Fruit fly (Drosophila melanogaster) whole organism, embryonic: ENCODE results near the gene Nthl1.
A peak's percentile ranks its signal among the peaks of the same experiment; 100 is the strongest.

ENCODE experiments used
- ATbp ChIP-seq: fragments of 200-800 bp; sonication (Bioruptor generic); optimal IDR thresholded peaks from 2 replicates; lab custom pipeline; 2017; ENCODE audit warnings: missing biosample characterization, mild to moderate bottlenecking, missing genetic modification characterization, missing genetic modification reagents
- Atf6 ChIP-seq: fragments of 200-800 bp; sonication (Bioruptor generic); IDR thresholded peaks from 2 replicates; pipeline ENCODE4 v1.3.6; 2022; ENCODE audit warnings: missing biosample characterization, missing genetic modification characterization
- CG1233 ChIP-seq: fragments of 200-800 bp; sonication (Bioruptor generic); optimal IDR thresholded peaks from 4 replicates; lab custom pipeline; 2018; ENCODE audit warnings: missing biosample characterization, mild to moderate bottlenecking, missing genetic modification characterization
- CG15696 ChIP-seq: fragments of 200-800 bp; sonication (Bioruptor generic); optimal IDR thresholded peaks from 2 replicates; lab custom pipeline; 2019; ENCODE audit warnings: missing biosample characterization, mild to moderate bottlenecking, missing genetic modification characterization, moderate library complexity
- CG1603 ChIP-seq: fragments of 200-800 bp; sonication (Bioruptor generic); optimal IDR thresholded peaks from 2 replicates; lab custom pipeline; 2019; ENCODE audit warnings: missing biosample characterization, mild to moderate bottlenecking, missing genetic modification characterization, moderate library complexity
- CG16815 ChIP-seq: fragments of 200-800 bp; sonication (Bioruptor generic); optimal IDR thresholded peaks from 3 replicates; lab custom pipeline; 2017; ENCODE audit warnings: missing biosample characterization, mild to moderate bottlenecking, missing genetic modification characterization
- CG17568 ChIP-seq: fragments of 200-800 bp; sonication (Bioruptor generic); optimal IDR thresholded peaks from 2 replicates; lab custom pipeline; 2018; ENCODE audit warnings: missing biosample characterization, mild to moderate bottlenecking, missing genetic modification characterization, moderate library complexity
- CG2202 ChIP-seq: fragments of 200-800 bp; sonication (Bioruptor generic); optimal IDR thresholded peaks from 2 replicates; lab custom pipeline; 2018; ENCODE audit warnings: missing biosample characterization, mild to moderate bottlenecking, missing genetic modification characterization
- CG30020 ChIP-seq: fragments of 200-800 bp; optimal IDR thresholded peaks from 2 replicates; lab custom pipeline; 2019; ENCODE audit warnings: missing biosample characterization, mild to moderate bottlenecking, missing genetic modification characterization, moderate library complexity
- CG32772 ChIP-seq: fragments of 200-800 bp; sonication (Bioruptor generic); IDR thresholded peaks from 2 replicates; pipeline ENCODE4 v1.3.6; 2022; ENCODE audit warnings: missing biosample characterization, missing genetic modification characterization
- CG33557 ChIP-seq: fragments of 200-800 bp; sonication (Bioruptor generic); optimal IDR thresholded peaks from 2 replicates; lab custom pipeline; 2019; ENCODE audit warnings: missing biosample characterization, mild to moderate bottlenecking, missing genetic modification characterization, moderate library complexity
- CG4707 ChIP-seq: fragments of 200-800 bp; sonication (Bioruptor generic); optimal IDR thresholded peaks from 2 replicates; lab custom pipeline; 2018; ENCODE audit warnings: missing biosample characterization, mild to moderate bottlenecking, missing genetic modification characterization, moderate library complexity
- CG5953 ChIP-seq: fragments of 200-800 bp; sonication (Bioruptor generic); IDR thresholded peaks from 2 replicates; pipeline ENCODE4 v1.3.6; 2022; ENCODE audit warnings: missing biosample characterization, missing genetic modification characterization
- CG6813 ChIP-seq: fragments of 200-800 bp; sonication (Bioruptor generic); optimal IDR thresholded peaks from 2 replicates; lab custom pipeline; 2017; ENCODE audit warnings: missing biosample characterization, missing genetic modification characterization, mild to moderate bottlenecking, moderate library complexity, missing genetic modification reagents
- CG7839 ChIP-seq: fragments of 200-800 bp; sonication (Bioruptor generic); optimal IDR thresholded peaks from 3 replicates; lab custom pipeline; 2018; ENCODE audit warnings: missing biosample characterization, mild to moderate bottlenecking, missing genetic modification characterization, moderate library complexity
- CG7987 ChIP-seq: fragments of 200-800 bp; sonication (Bioruptor generic); optimal IDR thresholded peaks from 2 replicates; lab custom pipeline; 2018; ENCODE audit warnings: missing biosample characterization, mild to moderate bottlenecking, missing genetic modification characterization, moderate library complexity
- CG8290 ChIP-seq, 3 experiments: fragments of 200-800 bp; sonication (Bioruptor generic); optimal IDR thresholded peaks; 2 replicates each; lab custom pipeline; 2016 to 2019; ENCODE audit warnings: missing biosample characterization in 3 of 3, missing genetic modification characterization in 3 of 3, mild to moderate bottlenecking in 2 of 3, moderate library complexity in 1 of 3
- CG8944 ChIP-seq: fragments of 200-800 bp; sonication (Bioruptor generic); optimal IDR thresholded peaks from 3 replicates; lab custom pipeline; 2016; ENCODE audit warnings: missing biosample characterization, missing genetic modification characterization
- Dp ChIP-seq: fragments of 200-800 bp; sonication (Bioruptor generic); optimal IDR thresholded peaks from 2 replicates; lab custom pipeline; 2018; ENCODE audit warnings: missing biosample characterization, mild to moderate bottlenecking, missing genetic modification characterization, moderate library complexity
- Fer2 ChIP-seq: fragments of 200-800 bp; sonication (Bioruptor generic); optimal IDR thresholded peaks from 2 replicates; lab custom pipeline; 2018; ENCODE audit warnings: missing biosample characterization, mild to moderate bottlenecking, missing genetic modification characterization, moderate library complexity
- HLH4C ChIP-seq: fragments of 200-800 bp; sonication (Bioruptor generic); IDR thresholded peaks from 3 replicates; pipeline ENCODE4 v1.3.6; 2022; ENCODE audit warnings: missing biosample characterization, missing genetic modification characterization; ENCODE audit not compliant: partially characterized antibody
- HLH54F ChIP-seq: fragments of 200-800 bp; sonication (Bioruptor generic); optimal IDR thresholded peaks from 3 replicates; lab custom pipeline; 2016; ENCODE audit warnings: missing biosample characterization, missing genetic modification characterization
- HLHmδ ChIP-seq: fragments of 200-800 bp; sonication (Bioruptor generic); optimal IDR thresholded peaks from 2 replicates; lab custom pipeline; 2018; ENCODE audit warnings: missing biosample characterization, mild to moderate bottlenecking, missing genetic modification characterization, moderate library complexity
- MTF-1 ChIP-seq: fragments of 200-800 bp; sonication (Bioruptor generic); optimal IDR thresholded peaks from 2 replicates; lab custom pipeline; 2018; ENCODE audit warnings: missing biosample characterization, mild to moderate bottlenecking, missing genetic modification characterization, borderline replicate concordance
- Med ChIP-seq: fragments of 200-800 bp; sonication (Bioruptor generic); peaks from one replicate; lab custom pipeline; 2016; ENCODE audit warnings: missing biosample characterization, missing genetic modification characterization, mild to moderate bottlenecking, inconsistent platforms, moderate library complexity
- Mrtf ChIP-seq: fragments of 200-800 bp; sonication (Bioruptor generic); IDR thresholded peaks from 3 replicates; pipeline ENCODE4 v1.3.6; 2022; ENCODE audit warnings: missing biosample characterization, missing genetic modification characterization
- NC2β ChIP-seq: fragments of 200-800 bp; sonication (Bioruptor generic); optimal IDR thresholded peaks from 2 replicates; lab custom pipeline; 2016; ENCODE audit warnings: missing biosample characterization, missing genetic modification characterization
- Rx ChIP-seq: fragments of 200-800 bp; sonication (Bioruptor generic); IDR thresholded peaks from 2 replicates; pipeline ENCODE4 v1.3.6; 2022; ENCODE audit warnings: missing biosample characterization, missing genetic modification characterization
- Xrp1 ChIP-seq: fragments of 200-800 bp; sonication (Bioruptor generic); IDR thresholded peaks from 2 replicates; pipeline ENCODE4 v1.3.6; 2022; ENCODE audit warnings: missing biosample characterization, missing genetic modification characterization
- ac ChIP-seq: fragments of 200-800 bp; sonication (Bioruptor generic); optimal IDR thresholded peaks from 3 replicates; lab custom pipeline; 2017; ENCODE audit warnings: missing biosample characterization, mild to moderate bottlenecking, missing genetic modification characterization
- cato ChIP-seq: fragments of 200-800 bp; sonication (Bioruptor generic); optimal IDR thresholded peaks from 2 replicates; lab custom pipeline; 2016; ENCODE audit warnings: missing biosample characterization, missing genetic modification characterization, borderline replicate concordance
- chm ChIP-seq: fragments of 200-800 bp; sonication (Bioruptor generic); IDR thresholded peaks from 2 replicates; pipeline ENCODE4 v1.3.6; 2022; ENCODE audit warnings: missing biosample characterization, missing genetic modification characterization
- ci ChIP-seq: fragments of 200-800 bp; sonication (Bioruptor generic); IDR thresholded peaks from 3 replicates; pipeline ENCODE4 v1.3.6; 2022; ENCODE audit warnings: missing biosample characterization, missing genetic modification characterization
- lab ChIP-seq: fragments of 200-800 bp; sonication (Bioruptor generic); optimal IDR thresholded peaks from 3 replicates; lab custom pipeline; 2017; ENCODE audit warnings: missing biosample characterization, missing genetic modification characterization, mild to moderate bottlenecking, moderate library complexity, missing genetic modification reagents
- nmo ChIP-seq: fragments of 200-800 bp; sonication (Bioruptor generic); optimal IDR thresholded peaks from 2 replicates; lab custom pipeline; 2018; ENCODE audit warnings: missing biosample characterization, mild to moderate bottlenecking, missing genetic modification characterization, moderate library complexity
- nom ChIP-seq: fragments of 200-800 bp; sonication (Bioruptor generic); optimal IDR thresholded peaks from 2 replicates; lab custom pipeline; 2017; ENCODE audit warnings: missing biosample characterization, missing genetic modification characterization, mild to moderate bottlenecking, moderate library complexity, missing genetic modification reagents
- pzg ChIP-seq: fragments of 200-800 bp; sonication (Bioruptor generic); optimal IDR thresholded peaks from 3 replicates; lab custom pipeline; 2018; ENCODE audit warnings: missing biosample characterization, mild to moderate bottlenecking, missing genetic modification characterization, moderate library complexity
- salm ChIP-seq: fragments of 200-800 bp; sonication (Bioruptor generic); optimal IDR thresholded peaks from 2 replicates; lab custom pipeline; 2018; ENCODE audit warnings: missing biosample characterization, mild to moderate bottlenecking, missing genetic modification characterization
- sc ChIP-seq, 3 experiments: fragments of >200 bp in 2 of 3; fragments of 200-800 bp in 1 of 3; sonication (Bioruptor generic) in 1 of 3; optimal IDR thresholded peaks; 2 replicates in 2 of 3; 3 replicates in 1 of 3; lab custom pipeline; 2017; ENCODE audit warnings: mild to moderate bottlenecking in 1 of 3, missing biosample characterization in 1 of 3, missing genetic modification characterization in 1 of 3, missing genetic modification reagents in 1 of 3
- schlank ChIP-seq: fragments of 200-800 bp; sonication (Bioruptor generic); optimal IDR thresholded peaks from 2 replicates; lab custom pipeline; 2018; ENCODE audit warnings: missing biosample characterization, mild to moderate bottlenecking, missing genetic modification characterization
- scrt ChIP-seq: fragments of 200-800 bp; sonication (Bioruptor generic); optimal IDR thresholded peaks from 2 replicates; lab custom pipeline; 2018; ENCODE audit warnings: missing biosample characterization, mild to moderate bottlenecking, missing genetic modification characterization, moderate library complexity
- sens ChIP-seq: fragments of 200-800 bp; sonication (Bioruptor generic); peaks from one replicate; lab custom pipeline; 2016; ENCODE audit warnings: missing biosample characterization, missing genetic modification characterization
- tgo ChIP-seq: fragments of 200-800 bp; sonication (Bioruptor generic); IDR thresholded peaks from 3 replicates; pipeline ENCODE4 v1.3.6; 2022; ENCODE audit warnings: missing biosample characterization, missing genetic modification characterization
- ttk ChIP-seq: fragments of 200-800 bp; sonication (Bioruptor generic); IDR thresholded peaks from 2 replicates; pipeline ENCODE4 v2.1.2; 2022; ENCODE audit warnings: missing biosample characterization, missing genetic modification characterization
- wek ChIP-seq: fragments of 200-800 bp; sonication (Bioruptor generic); optimal IDR thresholded peaks from 3 replicates; lab custom pipeline; 2018; ENCODE audit warnings: missing biosample characterization, mild to moderate bottlenecking, missing genetic modification characterization, moderate library complexity
- z ChIP-seq: fragments of 200-800 bp; sonication (Bioruptor generic); IDR thresholded peaks from 3 replicates; pipeline ENCODE4 v1.3.6; 2022; ENCODE audit warnings: missing biosample characterization, missing genetic modification characterization
- zfh1 ChIP-seq: fragments of 200-800 bp; sonication (Bioruptor generic); IDR thresholded peaks from 3 replicates; pipeline ENCODE4 v1.3.6; 2022; ENCODE audit warnings: missing biosample characterization, missing genetic modification characterization

The Nthl1 gene

DNA sequence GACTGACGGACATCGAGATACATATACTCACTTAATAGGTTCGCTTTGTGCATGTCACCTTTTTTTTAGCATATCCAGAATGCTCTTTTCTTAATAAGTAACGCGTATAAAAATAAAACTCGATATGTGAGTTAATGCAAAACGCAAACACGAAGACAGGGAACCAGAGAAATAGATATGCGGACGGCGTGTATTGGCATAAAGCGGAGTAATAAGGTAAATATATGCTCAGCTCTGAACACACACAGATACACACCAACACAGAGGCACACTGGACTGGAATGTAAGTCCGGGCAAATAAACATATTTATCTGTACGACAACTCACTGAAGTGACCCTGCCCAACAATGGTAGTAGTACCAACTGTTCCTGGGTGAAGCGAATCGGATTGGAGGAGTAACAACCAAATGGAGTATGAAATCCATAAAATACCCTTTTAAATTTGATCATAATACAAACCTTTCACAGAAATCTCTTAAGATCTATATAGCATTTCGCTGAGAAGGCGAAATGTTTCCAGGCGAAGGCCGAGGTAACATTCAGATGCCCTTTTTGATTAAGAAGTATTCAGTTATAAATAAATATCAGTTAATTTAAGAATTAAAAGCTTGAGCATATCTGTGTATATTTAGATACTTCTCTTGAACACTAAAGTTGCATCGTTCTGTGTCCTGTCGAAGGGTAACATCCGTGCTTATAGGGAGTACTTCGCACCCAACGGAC is 7.8 kb upstream of the Nthl1 start:
- TF ChIP-seq Fer2 (tag; lab: Kevin White, UChicago) (no peak), cato (GFP tag; lab: Kevin White, UChicago) (no peak), CG7987 (peak; percentile 32), CG6813 (GFP tag; lab: Kevin White, UChicago) (peak; percentile 38), CG17568 (GFP tag; lab: Kevin White, UChicago) (peak; percentile 52), lab (GFP tag; lab: Kevin White, UChicago) (peak; percentile 24), Mrtf (GFP tag; lab: Robert Waterston, UW) (no peak), HLH54F (GFP tag; lab: Kevin White, UChicago) (no peak), tgo (no peak), salm (peak; percentile 12), CG30020 (no peak), nmo (GFP tag; lab: Kevin White, UChicago) (no peak), CG8944 (GFP tag; lab: Kevin White, UChicago) (no peak), schlank (tag; lab: Kevin White, UChicago) (peak; percentile 6), NC2β (GFP tag; lab: Kevin White, UChicago) (no peak), CG5953 (GFP tag; lab: Robert Waterston, UW) (0 out of 2 replicates have a peak, but pooled peaks have one; percentile 12), CG8290 (GFP tag; optimal IDR thresholded peaks at IDR 0.05; lab: Kevin White, UChicago) (no peak), CG8290 (tag; optimal IDR thresholded peaks at IDR 0.05; lab: Kevin White, UChicago) (peak in 1 of 2 experiments; percentile 0), sens (GFP tag; lab: Kevin White, UChicago) (peak; percentile 8), CG7839 (tag; lab: Kevin White, UChicago) (no peak), Xrp1 (GFP tag; lab: Robert Waterston, UW) (peak; percentile 40; the same call in 1 of the 2 replicates), CG4707 (peak; percentile 16), CG15696 (tag; lab: Kevin White, UChicago) (peak; percentile 76), Atf6 (no peak), CG1603 (tag; lab: Kevin White, UChicago) (peak; percentile 3), CG32772 (GFP tag; lab: Robert Waterston, UW) (no peak), MTF-1 (GFP tag; lab: Kevin White, UChicago) (peak; percentile 30), chm (peak; percentile 68; the same call in 1 of the 2 replicates), zfh1 (GFP tag; lab: Robert Waterston, UW) (peak; percentile 53; the same call in 1 of the 3 replicates), wek (GFP tag; lab: Kevin White, UChicago) (peak; percentile 28), Med (peak; percentile 65), CG16815 (GFP tag; lab: Kevin White, UChicago) (no peak), pzg (GFP tag; lab: Kevin White, UChicago) (no peak), HLH4C (no peak), CG33557 (peak; percentile 50), scrt (GFP tag; lab: Kevin White, UChicago) (no peak), z (GFP tag; lab: Robert Waterston, UW) (0 out of 3 replicates have a peak, but pooled peaks have one; percentile 33), Rx (GFP tag; lab: Robert Waterston, UW) (no peak), nom (GFP tag; lab: Kevin White, UChicago) (peak; percentile 28), sc (optimal IDR thresholded peaks at IDR 0.05; lab: Kevin White, UChicago) (no peak), sc (GFP tag; optimal IDR thresholded peaks at IDR 0.05; lab: Kevin White, UChicago) (peak; percentile 8), CG2202 (tag; lab: Kevin White, UChicago) (peak; percentile 24), ATbp (GFP tag; lab: Kevin White, UChicago) (peak; percentile 3), ci (peak; percentile 25; the same call in 1 of the 3 replicates), CG1233 (GFP tag; lab: Kevin White, UChicago) (peak; percentile 18), ttk (GFP tag; lab: Robert Waterston, UW) (no peak), ac (peak; percentile 65), Dp (GFP tag; lab: Kevin White, UChicago) (no peak), HLHmδ (peak; percentile 53)
